Worm (Caenorhabditis elegans): ENCODE measurements around the gene osm-3.

- TF ChIP-seq npax-4 (tag; optimal IDR thresholded peaks at IDR 0.05): no peak
- TF ChIP-seq tbx-2 (tag; optimal IDR thresholded peaks at IDR 0.05): no peak
- TF ChIP-seq ceh-24 (tag; optimal IDR thresholded peaks at IDR 0.05): no peak
Measured at ce11 chrIV:3833778-3834177, 32.9 kb upstream of the osm-3 start.
